Fruit fly (Drosophila melanogaster): ENCODE measurements around the gene Rpn3.

DNA sequence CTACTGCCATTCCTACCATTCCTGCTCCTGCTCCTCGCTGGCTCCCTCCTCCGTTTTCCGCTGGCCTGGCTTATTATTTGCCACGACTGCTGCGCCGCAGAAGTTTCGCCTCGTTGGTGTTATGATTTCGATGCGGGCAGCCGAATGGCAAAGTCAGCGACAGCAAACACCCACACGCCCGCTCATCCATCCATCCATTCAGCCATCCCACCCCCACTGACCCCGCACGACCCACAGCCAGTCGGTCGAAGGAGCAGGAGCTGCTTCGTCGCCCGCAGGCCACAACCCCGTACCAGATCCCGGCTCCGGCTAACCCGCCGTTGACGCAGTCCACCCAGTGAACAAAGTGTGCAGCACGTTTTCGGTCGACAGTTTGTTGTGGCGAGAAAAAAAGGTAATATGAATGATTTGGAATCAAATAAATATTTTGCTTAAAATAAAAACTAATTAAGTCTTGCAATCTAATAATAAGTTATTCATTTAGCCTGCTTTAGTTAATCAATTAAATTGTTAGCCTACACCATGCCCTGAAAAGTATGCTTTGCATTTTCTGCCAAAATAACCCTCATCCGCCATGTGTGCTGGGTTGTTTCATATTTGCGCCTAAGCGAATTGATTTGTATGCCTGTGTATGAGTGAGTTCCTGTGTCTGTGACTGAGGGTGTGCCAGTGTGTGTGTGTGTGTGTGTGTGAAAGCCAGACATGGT is 24.9 kb upstream of the Rpn3 start:
- no peak for TF ChIP-seq Dll (optimal IDR thresholded peaks at IDR 0.05)
- no peak for TF ChIP-seq usp (GFP tag; optimal IDR thresholded peaks at IDR 0.05)
- TF ChIP-seq CG8478 (optimal IDR thresholded peaks at IDR 0.05), result no peak
- TF ChIP-seq pan (optimal IDR thresholded peaks at IDR 0.05), result no peak
